Worm (Caenorhabditis elegans): ENCODE results near the gene C05C10.5.
A peak's percentile ranks its signal among the peaks of the same experiment; 100 is the strongest.

Gene C05C10.5

ce11 chrII:9937611-9938010, 1.2 kb upstream of the C05C10.5 start:
- TF ChIP-seq hmg-4 (GFP tag; optimal IDR thresholded peaks at IDR 0.05) = no peak
- no peak for TF ChIP-seq hnd-1 (tag; optimal IDR thresholded peaks at IDR 0.05)
- TF ChIP-seq ceh-36 (tag; optimal IDR thresholded peaks at IDR 0.05) = no peak
- no peak for TF ChIP-seq tra-4 (tag; optimal IDR thresholded peaks at IDR 0.05)
- no peak for TF ChIP-seq ets-7 (tag; optimal IDR thresholded peaks at IDR 0.05)
- no peak for TF ChIP-seq ama-1 (optimal IDR thresholded peaks at IDR 0.05)
- no peak for TF ChIP-seq F13C5.2 (tag; optimal IDR thresholded peaks at IDR 0.05)
- no peak for TF ChIP-seq aly-1 (tag; optimal IDR thresholded peaks at IDR 0.05)
- TF ChIP-seq sea-1 (GFP tag; conservative IDR thresholded peaks at IDR 0.05) = no peak
- no peak for TF ChIP-seq tbx-37 (GFP tag; conservative IDR thresholded peaks at IDR 0.05)
- no peak for TF ChIP-seq tbx-11 (GFP tag; IDR thresholded peaks at IDR 0.05)
- no peak for TF ChIP-seq scrt-1 (GFP tag; IDR thresholded peaks at IDR 0.05)
- no peak for TF ChIP-seq B0310.2 (tag; optimal IDR thresholded peaks at IDR 0.05)
- no peak for TF ChIP-seq ceh-13 (GFP tag; optimal IDR thresholded peaks at IDR 0.05)
- TF ChIP-seq hmbx-1 (tag; optimal IDR thresholded peaks at IDR 0.05) = no peak
- TF ChIP-seq flt-1 (GFP tag; IDR thresholded peaks at IDR 0.05) = no peak

- TF ChIP-seq flt-1 (GFP tag; IDR thresholded peaks at IDR 0.05) (peak; percentile 47; the same call in 1 of the 2 replicates), scrt-1 (GFP tag; IDR thresholded peaks at IDR 0.05) (no peak), F13C5.2 (tag; optimal IDR thresholded peaks at IDR 0.05) (peak; percentile 57), tbx-37 (GFP tag; conservative IDR thresholded peaks at IDR 0.05) (peak; percentile 87), ama-1 (optimal IDR thresholded peaks at IDR 0.05) (no peak), ets-7 (tag; optimal IDR thresholded peaks at IDR 0.05) (no peak)
Observed at ce11 chrII:9940430-9940829, 1.6 kb downstream of the C05C10.5 start, which contains the start of gene ufd-3. Gene ufd-3 (plus strand): TSS chrII:9940753.

ce11 chrII:9943246-9943645, 4.4 kb downstream of the C05C10.5 start:
- TF ChIP-seq B0310.2 (tag; optimal IDR thresholded peaks at IDR 0.05) (no peak), hmbx-1 (tag; optimal IDR thresholded peaks at IDR 0.05) (no peak), ama-1 (optimal IDR thresholded peaks at IDR 0.05) (no peak), tbx-37 (GFP tag; conservative IDR thresholded peaks at IDR 0.05) (no peak), tra-4 (tag; optimal IDR thresholded peaks at IDR 0.05) (no peak), sea-1 (GFP tag; conservative IDR thresholded peaks at IDR 0.05) (no peak), scrt-1 (GFP tag; IDR thresholded peaks at IDR 0.05) (no peak), ets-7 (tag; optimal IDR thresholded peaks at IDR 0.05) (no peak), pes-1 (GFP tag; IDR thresholded peaks at IDR 0.05) (no peak), flt-1 (GFP tag; IDR thresholded peaks at IDR 0.05) (no peak)

ce11 chrII:9943837-9944236, 5.0 kb downstream of the C05C10.5 start, which contains the start of gene flad-1:
Gene flad-1 (plus strand): TSS chrII:9944137.
- TF ChIP-seq sea-1 (GFP tag; conservative IDR thresholded peaks at IDR 0.05) (no peak), F13C5.2 (tag; optimal IDR thresholded peaks at IDR 0.05) (no peak), aly-1 (tag; optimal IDR thresholded peaks at IDR 0.05) (no peak), tbx-37 (GFP tag; conservative IDR thresholded peaks at IDR 0.05) (no peak)

ce11 chrII:9948662-9949061, 9.8 kb downstream of the C05C10.5 start:
- no peak for TF ChIP-seq ama-1 (optimal IDR thresholded peaks at IDR 0.05)
- no peak for TF ChIP-seq tbx-11 (GFP tag; IDR thresholded peaks at IDR 0.05)
- no peak for TF ChIP-seq scrt-1 (GFP tag; IDR thresholded peaks at IDR 0.05)
- no peak for TF ChIP-seq B0310.2 (tag; optimal IDR thresholded peaks at IDR 0.05)
- TF ChIP-seq tbx-37 (GFP tag; conservative IDR thresholded peaks at IDR 0.05) = no peak
- TF ChIP-seq hmbx-1 (tag; optimal IDR thresholded peaks at IDR 0.05) = no peak
- no peak for TF ChIP-seq ceh-13 (GFP tag; optimal IDR thresholded peaks at IDR 0.05)
- no peak for TF ChIP-seq flt-1 (GFP tag; IDR thresholded peaks at IDR 0.05)
- no peak for TF ChIP-seq hnd-1 (tag; optimal IDR thresholded peaks at IDR 0.05)
- TF ChIP-seq sea-1 (GFP tag; conservative IDR thresholded peaks at IDR 0.05) = no peak
- no peak for TF ChIP-seq pes-1 (GFP tag; IDR thresholded peaks at IDR 0.05)
- no peak for TF ChIP-seq F13C5.2 (tag; optimal IDR thresholded peaks at IDR 0.05)
- no peak for TF ChIP-seq aly-1 (tag; optimal IDR thresholded peaks at IDR 0.05)
- no peak for TF ChIP-seq ceh-36 (tag; optimal IDR thresholded peaks at IDR 0.05)
- no peak for TF ChIP-seq hmg-4 (GFP tag; optimal IDR thresholded peaks at IDR 0.05)
- TF ChIP-seq tra-4 (tag; optimal IDR thresholded peaks at IDR 0.05) = no peak
- no peak for TF ChIP-seq ets-7 (tag; optimal IDR thresholded peaks at IDR 0.05)

ce11 chrII:9951846-9952245, 13.0 kb downstream of the C05C10.5 start:
- TF ChIP-seq scrt-1 (GFP tag; IDR thresholded peaks at IDR 0.05) (no peak), ceh-13 (GFP tag; optimal IDR thresholded peaks at IDR 0.05) (no peak), ama-1 (optimal IDR thresholded peaks at IDR 0.05) (no peak), sea-1 (GFP tag; conservative IDR thresholded peaks at IDR 0.05) (no peak), pes-1 (GFP tag; IDR thresholded peaks at IDR 0.05) (no peak), hnd-1 (tag; optimal IDR thresholded peaks at IDR 0.05) (no peak), hmg-4 (GFP tag; optimal IDR thresholded peaks at IDR 0.05) (no peak), tbx-37 (GFP tag; conservative IDR thresholded peaks at IDR 0.05) (no peak), ets-7 (tag; optimal IDR thresholded peaks at IDR 0.05) (no peak), tbx-11 (GFP tag; IDR thresholded peaks at IDR 0.05) (no peak), ceh-36 (tag; optimal IDR thresholded peaks at IDR 0.05) (no peak)

ce11 chrII:9954885-9955284, 16.0 kb downstream of the C05C10.5 start, which contains the start of gene egl-43:
Gene egl-43 (plus strand): TSS chrII:9955185.
- TF ChIP-seq hmg-4 (GFP tag; optimal IDR thresholded peaks at IDR 0.05) (no peak), ets-7 (tag; optimal IDR thresholded peaks at IDR 0.05) (no peak), hnd-1 (tag; optimal IDR thresholded peaks at IDR 0.05) (no peak), tbx-11 (GFP tag; IDR thresholded peaks at IDR 0.05) (no peak), pes-1 (GFP tag; IDR thresholded peaks at IDR 0.05) (no peak)

ce11 chrII:9956116-9956515, 17.3 kb downstream of the C05C10.5 start:
- TF ChIP-seq scrt-1 (GFP tag; IDR thresholded peaks at IDR 0.05) = no peak
- TF ChIP-seq tbx-11 (GFP tag; IDR thresholded peaks at IDR 0.05) = no peak
- no peak for TF ChIP-seq ets-7 (tag; optimal IDR thresholded peaks at IDR 0.05)
- TF ChIP-seq pes-1 (GFP tag; IDR thresholded peaks at IDR 0.05) = no peak
- no peak for TF ChIP-seq hmbx-1 (tag; optimal IDR thresholded peaks at IDR 0.05)
- no peak for TF ChIP-seq ceh-36 (tag; optimal IDR thresholded peaks at IDR 0.05)
- no peak for TF ChIP-seq hmg-4 (GFP tag; optimal IDR thresholded peaks at IDR 0.05)
- TF ChIP-seq tbx-37 (GFP tag; conservative IDR thresholded peaks at IDR 0.05) = no peak
- no peak for TF ChIP-seq ceh-13 (GFP tag; optimal IDR thresholded peaks at IDR 0.05)
- TF ChIP-seq F13C5.2 (tag; optimal IDR thresholded peaks at IDR 0.05) = no peak
- no peak for TF ChIP-seq flt-1 (GFP tag; IDR thresholded peaks at IDR 0.05)
- TF ChIP-seq aly-1 (tag; optimal IDR thresholded peaks at IDR 0.05) = no peak
- TF ChIP-seq tra-4 (tag; optimal IDR thresholded peaks at IDR 0.05) = no peak
- TF ChIP-seq ama-1 (optimal IDR thresholded peaks at IDR 0.05) = no peak
- no peak for TF ChIP-seq sea-1 (GFP tag; conservative IDR thresholded peaks at IDR 0.05)
- no peak for TF ChIP-seq B0310.2 (tag; optimal IDR thresholded peaks at IDR 0.05)
- no peak for TF ChIP-seq hnd-1 (tag; optimal IDR thresholded peaks at IDR 0.05)
